Fruit fly (Drosophila melanogaster) whole organism, embryonic: ENCODE measurements around the gene tho2.

Experiments
- Bdp1 ChIP-seq: fragments of 200-800 bp; sonication (Bioruptor generic); optimal IDR thresholded peaks from 3 replicates; lab custom pipeline; 2016; ENCODE audit warnings: missing biosample characterization, missing genetic modification characterization
- CG11247 ChIP-seq: fragments of 200-800 bp; sonication (Bioruptor generic); IDR thresholded peaks from 2 replicates; pipeline ENCODE4 v1.3.6; 2022; ENCODE audit warnings: missing biosample characterization, missing genetic modification characterization
- CG12104 ChIP-seq: fragments of 200-800 bp; sonication (Bioruptor generic); optimal IDR thresholded peaks from 3 replicates; lab custom pipeline; 2016; ENCODE audit warnings: missing biosample characterization, missing genetic modification characterization
- CG14441 ChIP-seq: fragments of 200-800 bp; sonication (Bioruptor generic); IDR thresholded peaks from 2 replicates; pipeline ENCODE4 v1.3.6; 2022; ENCODE audit warnings: missing biosample characterization, missing genetic modification characterization
- CG14965 ChIP-seq: fragments of 200-800 bp; sonication (Bioruptor generic); optimal IDR thresholded peaks from 2 replicates; lab custom pipeline; 2016; ENCODE audit warnings: missing biosample characterization, missing genetic modification characterization, borderline replicate concordance
- CG15479 ChIP-seq: fragments of 200-800 bp; sonication (Bioruptor generic); optimal IDR thresholded peaks from 3 replicates; lab custom pipeline; 2019; ENCODE audit warnings: missing biosample characterization, mild to moderate bottlenecking, missing genetic modification characterization, moderate library complexity
- CG18476 ChIP-seq: fragments of 200-800 bp; sonication (Bioruptor generic); optimal IDR thresholded peaks from 2 replicates; lab custom pipeline; 2016; ENCODE audit warnings: missing biosample characterization, mild to moderate bottlenecking, missing genetic modification characterization
- CG2889 ChIP-seq: fragments of 200-800 bp; sonication (Bioruptor generic); IDR thresholded peaks from 3 replicates; pipeline ENCODE4 v1.3.6; 2022; ENCODE audit warnings: missing biosample characterization, missing genetic modification characterization
- CG31365 ChIP-seq: fragments of 200-800 bp; sonication (Bioruptor generic); optimal IDR thresholded peaks from 2 replicates; lab custom pipeline; 2018; ENCODE audit warnings: missing biosample characterization, mild to moderate bottlenecking, missing genetic modification characterization
- CG3163 ChIP-seq: fragments of 200-800 bp; sonication (Bioruptor generic); optimal IDR thresholded peaks from 3 replicates; lab custom pipeline; 2016; ENCODE audit warnings: missing biosample characterization, missing genetic modification characterization
- CG32767 ChIP-seq: fragments of 200-800 bp; sonication (Bioruptor generic); IDR thresholded peaks from 2 replicates; pipeline ENCODE4 v1.3.6; 2022; ENCODE audit warnings: missing biosample characterization, missing genetic modification characterization
- CG3281 ChIP-seq: fragments of 200-800 bp; sonication (Bioruptor generic); optimal IDR thresholded peaks from 3 replicates; lab custom pipeline; 2017; ENCODE audit warnings: missing biosample characterization, mild to moderate bottlenecking, missing genetic modification characterization
- CG4730 ChIP-seq: fragments of 200-800 bp; sonication (Bioruptor generic); IDR thresholded peaks from 2 replicates; pipeline ENCODE4 v1.3.6; 2022; ENCODE audit warnings: missing biosample characterization, missing genetic modification characterization
- CG4820 ChIP-seq: fragments of 200-800 bp; sonication (Bioruptor generic); optimal IDR thresholded peaks from 3 replicates; lab custom pipeline; 2016; ENCODE audit warnings: missing biosample characterization, missing genetic modification characterization
- CG5245 ChIP-seq: fragments of 200-800 bp; sonication (Bioruptor generic); optimal IDR thresholded peaks from 3 replicates; lab custom pipeline; 2016; ENCODE audit warnings: missing biosample characterization, missing genetic modification characterization
- CG6854 ChIP-seq: fragments of 200-800 bp; sonication (Bioruptor generic); optimal IDR thresholded peaks from 3 replicates; lab custom pipeline; 2017; ENCODE audit warnings: missing biosample characterization, mild to moderate bottlenecking, missing genetic modification characterization
- CG8924 ChIP-seq: fragments of 200-800 bp; optimal IDR thresholded peaks from 3 replicates; lab custom pipeline; 2019; ENCODE audit warnings: missing biosample characterization, mild to moderate bottlenecking, missing genetic modification characterization, moderate library complexity
- CoRest ChIP-seq: fragments of 200-800 bp; sonication (Bioruptor generic); optimal IDR thresholded peaks from 3 replicates; lab custom pipeline; 2018; ENCODE audit warnings: missing biosample characterization, mild to moderate bottlenecking, missing genetic modification characterization, moderate library complexity
- Doc3 ChIP-seq: fragments of 200-800 bp; sonication (Bioruptor generic); IDR thresholded peaks from 3 replicates; pipeline ENCODE4 v1.3.6; 2022; ENCODE audit warnings: missing biosample characterization, missing genetic modification characterization; ENCODE audit not compliant: partially characterized antibody
- E2f1 ChIP-seq: fragments of 200-800 bp; sonication (Bioruptor generic); IDR thresholded peaks from 2 replicates; pipeline ENCODE4 v1.3.6; 2022; ENCODE audit warnings: missing biosample characterization, missing genetic modification characterization
- Gug ChIP-seq: fragments of 200-800 bp; sonication (Bioruptor generic); IDR thresholded peaks from 4 replicates; pipeline ENCODE4 v1.3.6; 2022; ENCODE audit warnings: missing biosample characterization, missing genetic modification characterization
- HLH4C ChIP-seq: fragments of 200-800 bp; sonication (Bioruptor generic); IDR thresholded peaks from 3 replicates; pipeline ENCODE4 v1.3.6; 2022; ENCODE audit warnings: missing biosample characterization, missing genetic modification characterization; ENCODE audit not compliant: partially characterized antibody
- Hr51 ChIP-seq, 2 experiments: fragments of 200-800 bp; sonication (Bioruptor generic); optimal IDR thresholded peaks; 2 replicates in 1 of 2; 3 replicates in 1 of 2; lab custom pipeline; 2016 to 2018; ENCODE audit warnings: missing biosample characterization in 2 of 2, missing genetic modification characterization in 2 of 2, mild to moderate bottlenecking in 1 of 2, moderate library complexity in 1 of 2
- Med ChIP-seq: fragments of 200-800 bp; sonication (Bioruptor generic); peaks from one replicate; lab custom pipeline; 2016; ENCODE audit warnings: missing biosample characterization, missing genetic modification characterization, mild to moderate bottlenecking, inconsistent platforms, moderate library complexity
- NC2β ChIP-seq: fragments of 200-800 bp; sonication (Bioruptor generic); optimal IDR thresholded peaks from 2 replicates; lab custom pipeline; 2016; ENCODE audit warnings: missing biosample characterization, missing genetic modification characterization
- Ravus ChIP-seq: fragments of 200-800 bp; sonication (Bioruptor generic); IDR thresholded peaks from 2 replicates; pipeline ENCODE4 v1.3.6; 2022; ENCODE audit warnings: missing biosample characterization, missing genetic modification characterization
- Sox100B ChIP-seq: fragments of 200-800 bp; sonication (Bioruptor generic); optimal IDR thresholded peaks from 3 replicates; lab custom pipeline; 2018; ENCODE audit warnings: missing biosample characterization, mild to moderate bottlenecking, missing genetic modification characterization
- Sry-δ ChIP-seq: fragments of 200-800 bp; sonication (Bioruptor generic); optimal IDR thresholded peaks from 2 replicates; lab custom pipeline; 2016; ENCODE audit warnings: missing biosample characterization, missing genetic modification characterization
- Xbp1 ChIP-seq: fragments of 200-800 bp; sonication (Bioruptor generic); optimal IDR thresholded peaks from 3 replicates; lab custom pipeline; 2016; ENCODE audit warnings: missing biosample characterization, mild to moderate bottlenecking, missing genetic modification characterization
- bab2 ChIP-seq: fragments of 200-800 bp; sonication (Bioruptor generic); optimal IDR thresholded peaks from 2 replicates; lab custom pipeline; 2016; ENCODE audit warnings: missing biosample characterization, missing genetic modification characterization
- cg ChIP-seq: fragments of 200-800 bp; sonication (Bioruptor generic); optimal IDR thresholded peaks from 3 replicates; lab custom pipeline; 2019; ENCODE audit warnings: missing biosample characterization, mild to moderate bottlenecking, missing genetic modification characterization, moderate library complexity
- dati ChIP-seq: fragments of 200-800 bp; sonication (Bioruptor generic); IDR thresholded peaks from 2 replicates; pipeline ENCODE4 v1.3.6; 2022; ENCODE audit warnings: missing biosample characterization, missing genetic modification characterization
- dimm ChIP-seq: fragments of 200-800 bp; sonication (Bioruptor generic); IDR thresholded peaks from 2 replicates; pipeline ENCODE4 v1.3.6; 2022; ENCODE audit warnings: missing biosample characterization, missing genetic modification characterization
- dmrt11E ChIP-seq: fragments of 200-800 bp; sonication (Bioruptor generic); optimal IDR thresholded peaks from 3 replicates; lab custom pipeline; 2018; ENCODE audit warnings: missing biosample characterization, mild to moderate bottlenecking, missing genetic modification characterization, moderate library complexity
- dysf ChIP-seq: fragments of 200-800 bp; sonication (Bioruptor generic); IDR thresholded peaks from 3 replicates; pipeline ENCODE4 v1.3.6; 2022; ENCODE audit warnings: missing biosample characterization, missing genetic modification characterization
- emc ChIP-seq: fragments of 200-800 bp; sonication (Bioruptor generic); optimal IDR thresholded peaks from 2 replicates; lab custom pipeline; 2016; ENCODE audit warnings: missing biosample characterization, missing genetic modification characterization
- ewg ChIP-seq: fragments of 200-800 bp; sonication (Bioruptor generic); optimal IDR thresholded peaks from 3 replicates; lab custom pipeline; 2017; ENCODE audit warnings: mild to moderate bottlenecking, missing biosample characterization, missing genetic modification reagents, missing genetic modification characterization
- fru ChIP-seq: fragments of >200 bp; optimal IDR thresholded peaks from 2 replicates; lab custom pipeline; 2017
- hth ChIP-seq: fragments of >200 bp; optimal IDR thresholded peaks from 2 replicates; lab custom pipeline; 2017; ENCODE audit warnings: inconsistent platforms
- ind ChIP-seq: fragments of 200-800 bp; sonication (Bioruptor generic); optimal IDR thresholded peaks from 3 replicates; lab custom pipeline; 2016; ENCODE audit warnings: missing biosample characterization, missing genetic modification characterization
- lmd ChIP-seq: fragments of 200-800 bp; sonication (Bioruptor generic); IDR thresholded peaks from 2 replicates; pipeline ENCODE4 v1.3.6; 2022; ENCODE audit warnings: missing biosample characterization, missing genetic modification characterization
- nmo ChIP-seq: fragments of 200-800 bp; sonication (Bioruptor generic); optimal IDR thresholded peaks from 2 replicates; lab custom pipeline; 2018; ENCODE audit warnings: missing biosample characterization, mild to moderate bottlenecking, missing genetic modification characterization, moderate library complexity
- org-1 ChIP-seq: fragments of 200-800 bp; sonication (Bioruptor generic); optimal IDR thresholded peaks from 2 replicates; lab custom pipeline; 2017; ENCODE audit warnings: missing biosample characterization, missing genetic modification characterization
- ranshi ChIP-seq: fragments of 200-800 bp; sonication (Bioruptor generic); IDR thresholded peaks from 2 replicates; pipeline ENCODE4 v1.3.6; 2022; ENCODE audit warnings: missing biosample characterization, missing genetic modification characterization
- ro ChIP-seq: fragments of 200-800 bp; sonication (Bioruptor generic); IDR thresholded peaks from 2 replicates; pipeline ENCODE4 v1.3.6; 2022; ENCODE audit warnings: missing biosample characterization, missing genetic modification characterization
- sisA ChIP-seq: fragments of 200-800 bp; sonication (Bioruptor generic); IDR thresholded peaks from 2 replicates; pipeline ENCODE4 v1.3.6; 2022; ENCODE audit warnings: missing biosample characterization, missing genetic modification characterization
- slbo ChIP-seq: fragments of 200-800 bp; sonication (Bioruptor generic); IDR thresholded peaks from 2 replicates; pipeline ENCODE4 v1.3.6; 2022; ENCODE audit warnings: missing biosample characterization, missing genetic modification characterization
- so ChIP-seq: fragments of 200-800 bp; sonication (Bioruptor generic); IDR thresholded peaks from 3 replicates; pipeline ENCODE4 v1.3.6; 2022; ENCODE audit warnings: missing biosample characterization, missing genetic modification characterization
- ttk ChIP-seq: fragments of 200-800 bp; sonication (Bioruptor generic); IDR thresholded peaks from 2 replicates; pipeline ENCODE4 v2.1.2; 2022; ENCODE audit warnings: missing biosample characterization, missing genetic modification characterization
- unc-4 ChIP-seq: fragments of 200-800 bp; sonication (Bioruptor generic); IDR thresholded peaks from 2 replicates; pipeline ENCODE4 v1.3.6; 2022; ENCODE audit warnings: missing biosample characterization, missing genetic modification characterization; ENCODE audit not compliant: partially characterized antibody
- unpg ChIP-seq: fragments of 200-800 bp; sonication (Bioruptor generic); optimal IDR thresholded peaks from 3 replicates; lab custom pipeline; 2018; ENCODE audit warnings: missing biosample characterization, mild to moderate bottlenecking, missing genetic modification characterization, moderate library complexity

The tho2 gene

DNA sequence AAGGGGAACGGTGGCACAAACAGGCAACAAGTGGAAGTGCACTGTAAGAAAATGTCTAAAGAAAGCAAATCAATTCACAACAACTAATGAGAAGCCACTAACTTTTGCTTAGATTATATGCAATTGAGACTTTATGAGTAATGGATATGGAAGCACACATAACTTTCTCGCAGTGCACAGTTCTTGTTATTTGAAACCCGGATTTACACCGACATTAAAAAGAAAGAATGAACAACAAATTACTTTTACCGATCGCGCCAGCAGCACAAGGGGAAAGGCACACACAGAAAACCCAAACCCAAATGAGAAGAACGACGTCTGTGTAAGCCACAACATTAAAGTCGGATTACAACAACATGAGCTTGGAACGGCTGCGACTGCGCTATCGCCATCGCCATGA is 44.1 kb upstream of the tho2 start (continued):
- TF ChIP-seq dmrt11E (tag; lab: Kevin White, UChicago): peak; percentile 93
- peak; percentile 53 for TF ChIP-seq lmd (GFP tag; lab: Robert Waterston, UW)
- no peak for TF ChIP-seq emc (GFP tag; lab: Kevin White, UChicago)
- TF ChIP-seq Bdp1: peak; percentile 49
- 0 out of 2 replicates have a peak, but pooled peaks have one; percentile 21 for TF ChIP-seq CG4730 (GFP tag; lab: Robert Waterston, UW)
- TF ChIP-seq CG4820 (GFP tag; lab: Kevin White, UChicago): peak; percentile 81
- no peak for TF ChIP-seq CG3281
- TF ChIP-seq bab2 (GFP tag; lab: Kevin White, UChicago): peak; percentile 62
- TF ChIP-seq Med: peak; percentile 92
- TF ChIP-seq CG6854: no peak
- TF ChIP-seq org-1: peak; percentile 21
- TF ChIP-seq slbo (GFP tag; lab: Robert Waterston, UW): no peak
- TF ChIP-seq unpg: peak; percentile 73
- TF ChIP-seq Hr51 (GFP tag; optimal IDR thresholded peaks at IDR 0.05; lab: Kevin White, UChicago): peak in 1 of 2 experiments; percentile 27
- no peak for TF ChIP-seq CG2889 (GFP tag; lab: Robert Waterston, UW)
- no peak for TF ChIP-seq Ravus (GFP tag; lab: Robert Waterston, UW)
- peak; percentile 14 for TF ChIP-seq CG31365 (tag; lab: Kevin White, UChicago)
- TF ChIP-seq Gug (GFP tag; lab: Robert Waterston, UW): peak; percentile 55; the same call in 2 of the 4 replicates
- TF ChIP-seq ro (GFP tag; lab: Robert Waterston, UW): peak; percentile 49; the same call in 1 of the 2 replicates
- TF ChIP-seq CG12104 (GFP tag; lab: Kevin White, UChicago): peak; percentile 4
- TF ChIP-seq ind: peak; percentile 40
- TF ChIP-seq ranshi (GFP tag; lab: Robert Waterston, UW): peak; percentile 73; the same call in 1 of the 2 replicates
- peak; percentile 69 for TF ChIP-seq CG8924 (tag; lab: Kevin White, UChicago)
- peak; percentile 53 for TF ChIP-seq Sox100B (GFP tag; lab: Kevin White, UChicago)
- TF ChIP-seq NC2β (GFP tag; lab: Kevin White, UChicago): peak; percentile 81
- TF ChIP-seq CG15479 (GFP tag; lab: Kevin White, UChicago): no peak
- TF ChIP-seq dysf (GFP tag; lab: Robert Waterston, UW): peak; percentile 31; the same call in 1 of the 3 replicates
- peak; percentile 80 for TF ChIP-seq nmo (GFP tag; lab: Kevin White, UChicago)
- TF ChIP-seq CG3163 (GFP tag; lab: Kevin White, UChicago): peak; percentile 4
- no peak for TF ChIP-seq so (GFP tag; lab: Robert Waterston, UW)
- no peak; the same call in 1 of the 2 replicates for TF ChIP-seq ttk (GFP tag; lab: Robert Waterston, UW)
- TF ChIP-seq sisA: peak; percentile 79
- TF ChIP-seq E2f1 (GFP tag; lab: Robert Waterston, UW): peak; percentile 46; the same call in 1 of the 2 replicates
- TF ChIP-seq CG5245 (GFP tag; lab: Kevin White, UChicago): peak; percentile 65
- TF ChIP-seq CG32767 (GFP tag; lab: Robert Waterston, UW): no peak
- TF ChIP-seq unc-4: no peak
- TF ChIP-seq hth (lab: Kevin White, UChicago): no peak
- no peak for TF ChIP-seq CG11247 (GFP tag; lab: Robert Waterston, UW)
- TF ChIP-seq CG14441 (GFP tag; lab: Robert Waterston, UW): 0 out of 2 replicates have a peak, but pooled peaks have one; percentile 7
- no peak for TF ChIP-seq CG14965 (GFP tag; lab: Kevin White, UChicago)
- no peak for TF ChIP-seq Doc3
- TF ChIP-seq CG18476 (GFP tag; lab: Kevin White, UChicago): peak; percentile 40
- no peak for TF ChIP-seq cg (GFP tag; lab: Kevin White, UChicago)
- TF ChIP-seq fru: no peak
- peak; percentile 15 for TF ChIP-seq Sry-δ
- peak; percentile 42 for TF ChIP-seq ewg
- TF ChIP-seq dimm: no peak
- TF ChIP-seq HLH4C: no peak
- no peak for TF ChIP-seq dati (GFP tag; lab: Robert Waterston, UW)
- TF ChIP-seq Xbp1 (GFP tag; lab: Kevin White, UChicago): peak; percentile 67
- peak; percentile 68 for TF ChIP-seq CoRest (tag; lab: Kevin White, UChicago)
